Worm (Caenorhabditis elegans): ENCODE data around the gene Y57G11C.43.

Y57G11C.43 gene

ce11 chrIV:14800931-14801330 is 31.7 kb downstream of the Y57G11C.43 start:
- TF ChIP-seq ztf-11 (tag; optimal IDR thresholded peaks at IDR 0.05) (no peak), unc-55 (GFP tag; optimal IDR thresholded peaks at IDR 0.05) (no peak), snpc-4 (tag; optimal IDR thresholded peaks at IDR 0.05) (no peak), ama-1 (optimal IDR thresholded peaks at IDR 0.05) (no peak), nhr-23 (tag; optimal IDR thresholded peaks at IDR 0.05) (no peak)

DNA sequence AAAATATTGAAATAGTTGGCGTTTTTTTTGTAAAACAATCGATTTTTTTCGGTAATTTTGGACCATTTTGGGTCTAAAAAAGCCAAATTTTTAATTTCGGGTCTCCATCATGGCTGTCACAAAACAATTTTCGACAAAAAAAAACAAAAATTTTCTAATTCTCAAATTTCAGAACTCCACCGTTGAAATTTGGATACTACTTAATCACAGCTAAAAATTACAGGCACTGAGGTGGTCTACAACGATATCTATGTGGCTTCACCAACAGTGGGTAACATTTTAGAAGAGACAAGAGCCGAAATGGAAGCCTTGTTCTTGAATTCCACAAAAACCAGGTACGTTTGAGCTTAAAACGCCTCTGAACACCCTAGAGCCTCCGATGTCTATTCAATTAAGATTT is 33.1 kb downstream of the Y57G11C.43 start, which contains the start of gene Y57G11C.1142:
Gene Y57G11C.1142 (plus strand): TSS at position 301 of the 400 bp plus-strand sequence.
- TF ChIP-seq ZK546.5 (tag; optimal IDR thresholded peaks at IDR 0.05) (no peak), blmp-1 (tag; optimal IDR thresholded peaks at IDR 0.05; ENCODE audit: insufficient read depth) (no peak), unc-39 (tag; optimal IDR thresholded peaks at IDR 0.05) (no peak), peb-1 (tag; optimal IDR thresholded peaks at IDR 0.05) (no peak), nhr-10 (tag; optimal IDR thresholded peaks at IDR 0.05) (no peak), nhr-237 (tag; optimal IDR thresholded peaks at IDR 0.05) (no peak), ztf-4 (tag; optimal IDR thresholded peaks at IDR 0.05) (no peak), F13H6.1 (tag; optimal IDR thresholded peaks at IDR 0.05) (no peak), crh-2 (tag; optimal IDR thresholded peaks at IDR 0.05) (no peak), nhr-129 (tag; optimal IDR thresholded peaks at IDR 0.05) (no peak), elt-3 (tag; optimal IDR thresholded peaks at IDR 0.05) (no peak), unc-62 (GFP tag; optimal IDR thresholded peaks at IDR 0.05) (no peak), nhr-23 (tag; optimal IDR thresholded peaks at IDR 0.05) (no peak), Y55F3AM.14 (GFP tag; optimal IDR thresholded peaks at IDR 0.05) (no peak), fos-1 (tag; optimal IDR thresholded peaks at IDR 0.05) (no peak), ceh-82 (tag; optimal IDR thresholded peaks at IDR 0.05) (no peak), sma-3 (GFP tag; optimal IDR thresholded peaks at IDR 0.05) (no peak)

DNA sequence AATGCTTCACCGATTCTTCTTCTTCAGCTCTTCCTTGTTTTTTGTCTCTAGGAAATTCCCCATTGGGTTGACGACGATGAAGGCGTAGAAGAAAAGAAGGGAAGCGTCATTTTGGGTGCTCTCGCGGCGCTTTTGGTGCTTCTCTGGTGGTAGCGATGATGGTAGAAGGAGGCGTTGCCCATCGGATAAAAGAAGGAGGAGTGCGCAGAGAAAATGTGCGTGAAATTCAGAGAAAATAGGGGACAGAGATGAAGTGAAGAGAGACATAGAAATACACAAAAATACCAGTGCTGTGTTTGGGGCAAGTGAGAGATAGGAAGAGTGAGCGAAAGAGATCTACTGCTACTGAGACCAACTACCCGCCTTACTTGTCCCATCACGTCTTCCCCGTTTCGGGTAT is 37.7 kb downstream of the Y57G11C.43 start, which contains the start of gene oig-5:
Gene oig-5 (plus strand): TSS at position 301 of the 400 bp plus-strand sequence.
- TF ChIP-seq alr-1 (tag; optimal IDR thresholded peaks at IDR 0.05): no peak
- no peak for TF ChIP-seq ceh-16 (tag; optimal IDR thresholded peaks at IDR 0.05)
- TF ChIP-seq dmd-4 (tag; optimal IDR thresholded peaks at IDR 0.05): no peak
- no peak for TF ChIP-seq nhr-77 (tag; optimal IDR thresholded peaks at IDR 0.05)
- TF ChIP-seq elt-1 (tag; optimal IDR thresholded peaks at IDR 0.05): no peak
- TF ChIP-seq unc-55 (GFP tag; optimal IDR thresholded peaks at IDR 0.05): no peak
- TF ChIP-seq mab-5 (tag; optimal IDR thresholded peaks at IDR 0.05): no peak
- no peak for TF ChIP-seq nhr-10 (tag; optimal IDR thresholded peaks at IDR 0.05)
- TF ChIP-seq ama-1 (optimal IDR thresholded peaks at IDR 0.05): no peak
- TF ChIP-seq nhr-25 (tag; optimal IDR thresholded peaks at IDR 0.05): no peak
- TF ChIP-seq zag-1 (tag; optimal IDR thresholded peaks at IDR 0.05): no peak
- TF ChIP-seq blmp-1 (tag; optimal IDR thresholded peaks at IDR 0.05; ENCODE audit: insufficient read depth): no peak
- no peak for TF ChIP-seq fos-1 (tag; optimal IDR thresholded peaks at IDR 0.05)
- no peak for TF ChIP-seq peb-1 (tag; optimal IDR thresholded peaks at IDR 0.05)
- TF ChIP-seq egl-27 (tag; optimal IDR thresholded peaks at IDR 0.05): no peak
- TF ChIP-seq sma-3 (GFP tag; optimal IDR thresholded peaks at IDR 0.05): no peak
- TF ChIP-seq R02D3.7 (tag; optimal IDR thresholded peaks at IDR 0.05): no peak

- no peak for TF ChIP-seq unc-62 (GFP tag; optimal IDR thresholded peaks at IDR 0.05)
- no peak for TF ChIP-seq dmd-4 (tag; optimal IDR thresholded peaks at IDR 0.05)
- no peak for TF ChIP-seq fos-1 (tag; optimal IDR thresholded peaks at IDR 0.05)
- TF ChIP-seq Y55F3AM.14 (GFP tag; optimal IDR thresholded peaks at IDR 0.05): no peak
- TF ChIP-seq skn-1 (tag; optimal IDR thresholded peaks at IDR 0.05): no peak
These were observed 47.0 kb downstream of the Y57G11C.43 start, which contains the start of gene Y57G11C.46 for ce11 chrIV:14816288-14816687. Gene Y57G11C.46 (minus strand): TSS chrIV:14816388.
